Worm (Caenorhabditis elegans) whole organism, L4 larva: ENCODE measurements around the gene patr-1.

Source experiments
- D1046.2 ChIP-seq: fragments of 200-800 bp; sonication (Bioruptor generic); IDR thresholded peaks from 2 replicates; pipeline ENCODE4 v1.3.6; 2022; ENCODE audit warnings: missing genetic modification characterization, missing compliant biosample characterization
- ceh-82 ChIP-seq: sonication (generic microtip); optimal IDR thresholded peaks from 2 replicates; lab custom pipeline; 2017; ENCODE audit warnings: missing biosample characterization, missing genetic modification characterization
- dmd-6 ChIP-seq: fragments of 200-800 bp; sonication (Bioruptor generic); IDR thresholded peaks from 2 replicates; pipeline ENCODE4 v1.3.6; 2022; ENCODE audit warnings: missing genetic modification reagents, missing genetic modification characterization, missing compliant biosample characterization
- dmd-8 ChIP-seq: fragments of 200-800 bp; sonication (Bioruptor generic); IDR thresholded peaks from 2 replicates; pipeline ENCODE4 v1.3.6; 2022; ENCODE audit warnings: missing genetic modification characterization, missing compliant biosample characterization
- fkh-10 ChIP-seq: fragments of 150-350 bp; optimal IDR thresholded peaks from 2 replicates; lab custom pipeline; 2014; ENCODE audit warnings: missing biosample characterization, missing genetic modification reagents, missing genetic modification characterization
- lin-39 ChIP-seq: fragments of 150-350 bp; optimal IDR thresholded peaks from 2 replicates; lab custom pipeline; 2014; ENCODE audit warnings: missing biosample characterization, missing genetic modification reagents, missing genetic modification characterization
- lsy-2 ChIP-seq, 2 experiments: fragments of 150-350 bp in 1 of 2; sonication (generic microtip) in 1 of 2; optimal IDR thresholded peaks; 2 replicates each; lab custom pipeline; 2014 to 2017; ENCODE audit warnings: missing biosample characterization in 2 of 2, missing genetic modification characterization in 2 of 2
- nhr-111 ChIP-seq: fragments of 200-800 bp; sonication (Bioruptor generic); optimal IDR thresholded peaks from 2 replicates; lab custom pipeline; 2018; ENCODE audit warnings: mild to moderate bottlenecking, missing genetic modification characterization, missing compliant biosample characterization
- pha-4 ChIP-seq, 2 experiments: fragments of 150-350 bp in 1 of 2; fragments of 200-800 bp in 1 of 2; sonication (Bioruptor generic) in 1 of 2; IDR thresholded peaks in 1 of 2; optimal IDR thresholded peaks in 1 of 2; 2 replicates each; pipeline versions ENCODE4 v1.3.6 to Lab custom; 2014 to 2022; ENCODE audit warnings: missing genetic modification characterization in 2 of 2, missing genetic modification reagents in 2 of 2, missing biosample characterization in 1 of 2, missing compliant biosample characterization in 1 of 2
- skn-1 ChIP-seq: fragments of 150-350 bp; optimal IDR thresholded peaks from 2 replicates; lab custom pipeline; 2014; ENCODE audit warnings: missing biosample characterization, missing genetic modification characterization
- tag-97 ChIP-seq: fragments of 200-800 bp; sonication (Bioruptor generic); IDR thresholded peaks from 2 replicates; pipeline ENCODE4 v1.3.6; 2022; ENCODE audit warnings: missing genetic modification characterization, missing compliant biosample characterization
- zag-1 ChIP-seq: fragments of 150-350 bp; optimal IDR thresholded peaks from 2 replicates; lab custom pipeline; 2014; ENCODE audit warnings: missing biosample characterization, missing genetic modification characterization

DNA sequence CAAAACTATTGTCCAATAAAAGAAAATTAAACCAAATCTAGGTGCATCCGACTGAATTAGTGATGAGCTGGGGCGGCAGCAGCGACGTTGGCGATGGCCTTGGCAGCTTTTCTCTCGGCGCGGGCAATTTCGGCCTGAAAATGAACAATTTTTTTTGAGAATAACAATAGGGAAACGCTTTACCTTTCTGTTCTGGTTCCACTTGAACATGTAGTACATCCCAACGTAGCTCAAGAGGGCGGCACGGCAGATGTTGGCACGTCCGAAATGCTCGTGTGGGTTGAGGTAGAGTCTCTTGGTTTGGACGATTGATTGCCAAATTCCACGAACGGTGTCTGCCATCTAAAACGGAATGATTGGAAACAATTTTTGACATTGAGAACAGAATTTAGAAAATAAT, 3.5 kb downstream of the patr-1 start, which contains the start of gene F44E5.1:
- TF ChIP-seq tag-97 (GFP tag; lab: Robert Waterston, UW) (no peak), fkh-10 (no peak), ceh-82 (tag; lab: Kevin White, UChicago) (no peak), pha-4 (GFP tag; IDR thresholded peaks at IDR 0.05; lab: Robert Waterston, UW) (no peak), pha-4 (tag; optimal IDR thresholded peaks at IDR 0.05; lab: Kevin White, UChicago) (no peak), D1046.2 (no peak), dmd-6 (GFP tag; lab: Robert Waterston, UW) (no peak), skn-1 (tag; lab: Kevin White, UChicago) (no peak), nhr-111 (GFP tag; lab: Kevin White, UChicago) (no peak), dmd-8 (GFP tag; lab: Robert Waterston, UW) (no peak), lin-39 (tag; lab: Kevin White, UChicago) (no peak), zag-1 (tag; lab: Kevin White, UChicago) (no peak), lsy-2 (tag; optimal IDR thresholded peaks at IDR 0.05; lab: Kevin White, UChicago) (no peak)
